Worm (Caenorhabditis elegans) whole organism, L4/young adult: ENCODE results near the gene Y97E10AR.1.

ENCODE experiments used
- W03F9.2 ChIP-seq: fragments of 150-350 bp; optimal IDR thresholded peaks from 2 replicates; lab custom pipeline; 2014; ENCODE audit warnings: missing biosample characterization, missing genetic modification characterization
- dao-5 ChIP-seq: sonication (generic microtip); optimal IDR thresholded peaks from 2 replicates; lab custom pipeline; 2016; ENCODE audit warnings: missing genotype, missing genetic modification characterization, moderate library complexity, missing compliant biosample characterization

DNA sequence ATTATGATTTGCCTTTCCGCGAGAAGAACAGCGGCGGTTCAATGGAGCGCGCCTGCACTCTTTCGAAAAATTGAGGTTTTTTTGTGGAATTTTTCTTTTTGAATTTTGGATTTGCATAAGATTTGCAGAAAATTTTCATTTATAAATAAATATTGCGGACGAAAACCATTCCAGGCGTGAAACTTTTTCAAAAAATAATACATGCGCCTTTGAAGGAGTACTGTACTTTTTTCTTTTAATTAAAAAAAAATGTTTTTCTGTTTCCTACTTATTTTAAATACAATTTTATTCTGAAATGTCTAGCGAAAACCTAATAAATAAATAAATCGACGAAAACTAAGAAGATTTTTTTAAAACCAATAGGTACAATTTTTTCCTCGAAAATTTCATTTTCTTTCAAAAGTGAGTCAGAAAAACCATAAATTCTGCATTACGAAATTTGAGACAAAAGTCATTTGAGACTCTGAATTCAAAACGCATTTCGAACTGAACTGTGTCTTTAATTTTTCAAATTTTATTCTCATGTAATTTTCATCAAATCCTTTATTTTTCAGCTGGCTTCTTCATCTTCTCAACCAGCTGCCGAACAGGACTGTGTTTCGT, 20.2 kb upstream of the Y97E10AR.1 start, which contains the start of gene F26D11.1:
- TF ChIP-seq dao-5 (tag; lab: Kevin White, UChicago) (no peak), W03F9.2 (tag; lab: Kevin White, UChicago) (no peak)
